Fruit fly (Drosophila melanogaster): Measurements from ENCODE around the gene CG14664.

CG14664 gene

dm6 chr3R:5250530-5251242, 26.7 kb downstream of the CG14664 start:
- TF ChIP-seq rgr (GFP tag; optimal IDR thresholded peaks at IDR 0.05) = peak; percentile 57
- no peak for TF ChIP-seq Myc (optimal IDR thresholded peaks at IDR 0.05)
- TF ChIP-seq sage (GFP tag; optimal IDR thresholded peaks at IDR 0.05) = peak; percentile 52
- TF ChIP-seq fru (GFP tag; optimal IDR thresholded peaks at IDR 0.05) = peak; percentile 57
- peak; percentile 19 for TF ChIP-seq Vsx2 (GFP tag; optimal IDR thresholded peaks at IDR 0.05; ENCODE audit: partially characterized antibody)
- no peak for TF ChIP-seq Hr78 (GFP tag; optimal IDR thresholded peaks at IDR 0.05)
- TF ChIP-seq GATAd (GFP tag; optimal IDR thresholded peaks at IDR 0.05) = no peak
- TF ChIP-seq dsf (GFP tag; optimal IDR thresholded peaks at IDR 0.05; ENCODE audit: borderline replicate concordance) = no peak
- peak; percentile 24 for TF ChIP-seq HLH106 (tag; optimal IDR thresholded peaks at IDR 0.05)
- no peak for TF ChIP-seq Abd-B (GFP tag; optimal IDR thresholded peaks at IDR 0.05)
- TF ChIP-seq tai (GFP tag; optimal IDR thresholded peaks at IDR 0.05) = peak; percentile 48
- peak; percentile 59 for TF ChIP-seq Hr83 (GFP tag; optimal IDR thresholded peaks at IDR 0.05; ENCODE audit: poor library complexity, severe bottlenecking)
- TF ChIP-seq CG32264 (GFP tag; optimal IDR thresholded peaks at IDR 0.05) = peak; percentile 6
- TF ChIP-seq OdsH (GFP tag; optimal IDR thresholded peaks at IDR 0.05) = peak; percentile 54
- TF ChIP-seq pan (optimal IDR thresholded peaks at IDR 0.05) = no peak
- no peak for TF ChIP-seq sv (GFP tag; optimal IDR thresholded peaks at IDR 0.05)
- TF ChIP-seq h (GFP tag; optimal IDR thresholded peaks at IDR 0.05) = peak; percentile 62
- no peak for TF ChIP-seq Rel (GFP tag; optimal IDR thresholded peaks at IDR 0.05)
- peak; percentile 97 for TF ChIP-seq Rel (tag; optimal IDR thresholded peaks at IDR 0.05)
- TF ChIP-seq CG9705 (GFP tag; optimal IDR thresholded peaks at IDR 0.05) = no peak
- no peak for TF ChIP-seq dl (GFP tag; optimal IDR thresholded peaks at IDR 0.05; ENCODE audit: insufficient read depth in 1 of 2, partially characterized antibody in 2 of 2)
- TF ChIP-seq Dfd (GFP tag; optimal IDR thresholded peaks at IDR 0.05) = no peak
- TF ChIP-seq psq (GFP tag; optimal IDR thresholded peaks at IDR 0.05) = peak; percentile 61
- TF ChIP-seq lola (GFP tag; optimal IDR thresholded peaks at IDR 0.05) = no peak
- peak in 1 of 2 experiments; percentile 66 for TF ChIP-seq foxo (GFP tag; optimal IDR thresholded peaks at IDR 0.05)
- no peak for TF ChIP-seq Dif (GFP tag; optimal IDR thresholded peaks at IDR 0.05; ENCODE audit: partially characterized antibody)
- peak; percentile 44 for TF ChIP-seq brk (GFP tag; optimal IDR thresholded peaks at IDR 0.05)
- TF ChIP-seq Hnf4 (GFP tag; optimal IDR thresholded peaks at IDR 0.05) = peak; percentile 68
- TF ChIP-seq CrebA (GFP tag; optimal IDR thresholded peaks at IDR 0.05; ENCODE audit: borderline replicate concordance) = no peak
- TF ChIP-seq ey (GFP tag; optimal IDR thresholded peaks at IDR 0.05) = peak; percentile 65
- no peak for TF ChIP-seq N (GFP tag; optimal IDR thresholded peaks at IDR 0.05)
- no peak for TF ChIP-seq Jra (GFP tag; optimal IDR thresholded peaks at IDR 0.05)
- peak; percentile 56 for TF ChIP-seq br (GFP tag; optimal IDR thresholded peaks at IDR 0.05)
- no peak for TF ChIP-seq usp (GFP tag; optimal IDR thresholded peaks at IDR 0.05)
- TF ChIP-seq dmrt93B (GFP tag; optimal IDR thresholded peaks at IDR 0.05) = no peak
- peak; percentile 2 for TF ChIP-seq Mio (GFP tag; optimal IDR thresholded peaks at IDR 0.05)
- no peak for TF ChIP-seq Sp1 (GFP tag; optimal IDR thresholded peaks at IDR 0.05)
- peak; percentile 68 for TF ChIP-seq woc (GFP tag; optimal IDR thresholded peaks at IDR 0.05)
- no peak for TF ChIP-seq jim (GFP tag; optimal IDR thresholded peaks at IDR 0.05)

dm6 chr3R:5251243-5251865, 27.4 kb downstream of the CG14664 start, which contains the start of gene CtsF:
Gene CtsF, minus strand, starts transcription at chr3R:5251745.
- TF ChIP-seq dmrt93B (GFP tag; optimal IDR thresholded peaks at IDR 0.05) (no peak), lola (GFP tag; optimal IDR thresholded peaks at IDR 0.05) (no peak), pan (optimal IDR thresholded peaks at IDR 0.05) (no peak), psq (GFP tag; optimal IDR thresholded peaks at IDR 0.05) (peak; percentile 17), ey (GFP tag; optimal IDR thresholded peaks at IDR 0.05) (no peak), Mio (GFP tag; optimal IDR thresholded peaks at IDR 0.05) (no peak), rgr (GFP tag; optimal IDR thresholded peaks at IDR 0.05) (peak; percentile 21), CG32264 (GFP tag; optimal IDR thresholded peaks at IDR 0.05) (no peak), usp (GFP tag; optimal IDR thresholded peaks at IDR 0.05) (no peak), h (GFP tag; optimal IDR thresholded peaks at IDR 0.05) (peak; percentile 60), N (GFP tag; optimal IDR thresholded peaks at IDR 0.05) (peak; percentile 15), tai (GFP tag; optimal IDR thresholded peaks at IDR 0.05) (no peak), dsf (GFP tag; optimal IDR thresholded peaks at IDR 0.05; ENCODE audit: borderline replicate concordance) (no peak), Myc (optimal IDR thresholded peaks at IDR 0.05) (peak; percentile 29), woc (GFP tag; optimal IDR thresholded peaks at IDR 0.05) (no peak), Jra (GFP tag; optimal IDR thresholded peaks at IDR 0.05) (no peak), Dif (GFP tag; optimal IDR thresholded peaks at IDR 0.05; ENCODE audit: partially characterized antibody) (no peak), HLH106 (tag; optimal IDR thresholded peaks at IDR 0.05) (peak; percentile 21), foxo (GFP tag; optimal IDR thresholded peaks at IDR 0.05) (peak in 1 of 2 experiments; percentile 32), Hnf4 (GFP tag; optimal IDR thresholded peaks at IDR 0.05) (no peak), Dfd (GFP tag; optimal IDR thresholded peaks at IDR 0.05) (no peak), Abd-B (GFP tag; optimal IDR thresholded peaks at IDR 0.05) (peak; percentile 23), Sp1 (GFP tag; optimal IDR thresholded peaks at IDR 0.05) (peak; percentile 58), jim (GFP tag; optimal IDR thresholded peaks at IDR 0.05) (no peak), CrebA (GFP tag; optimal IDR thresholded peaks at IDR 0.05; ENCODE audit: borderline replicate concordance) (no peak), CG9705 (GFP tag; optimal IDR thresholded peaks at IDR 0.05) (no peak), sage (GFP tag; optimal IDR thresholded peaks at IDR 0.05) (no peak), OdsH (GFP tag; optimal IDR thresholded peaks at IDR 0.05) (peak; percentile 45), sv (GFP tag; optimal IDR thresholded peaks at IDR 0.05) (peak; percentile 13), brk (GFP tag; optimal IDR thresholded peaks at IDR 0.05) (peak; percentile 0), Vsx2 (GFP tag; optimal IDR thresholded peaks at IDR 0.05; ENCODE audit: partially characterized antibody) (no peak), fru (GFP tag; optimal IDR thresholded peaks at IDR 0.05) (peak; percentile 15), GATAd (GFP tag; optimal IDR thresholded peaks at IDR 0.05) (no peak), Rel (GFP tag; optimal IDR thresholded peaks at IDR 0.05) (no peak), Rel (tag; optimal IDR thresholded peaks at IDR 0.05) (peak; percentile 92), Hr78 (GFP tag; optimal IDR thresholded peaks at IDR 0.05) (no peak), Hr83 (GFP tag; optimal IDR thresholded peaks at IDR 0.05; ENCODE audit: poor library complexity, severe bottlenecking) (no peak), dl (GFP tag; optimal IDR thresholded peaks at IDR 0.05; ENCODE audit: insufficient read depth in 1 of 2, partially characterized antibody in 2 of 2) (no peak), br (GFP tag; optimal IDR thresholded peaks at IDR 0.05) (peak; percentile 63)

Measured in whole organism, wandering third instar larva.